Worm (Caenorhabditis elegans) whole organism, mixed stage, embryonic: ENCODE measurements around the gene nhr-121.
A peak's percentile ranks its signal among the peaks of the same experiment; 100 is the strongest.

Source experiments
- drap-1 ChIP-seq: fragments of 200-800 bp; sonication (Bioruptor generic); optimal IDR thresholded peaks from 3 replicates; lab custom pipeline; 2018; ENCODE audit warnings: mild to moderate bottlenecking, missing genetic modification characterization, missing compliant biosample characterization
- elt-3 ChIP-seq: fragments of 150-350 bp; optimal IDR thresholded peaks from 2 replicates; lab custom pipeline; 2014; ENCODE audit warnings: missing biosample characterization, missing genetic modification characterization
- hlh-1 ChIP-seq: fragments of 150-350 bp; optimal IDR thresholded peaks from 2 replicates; lab custom pipeline; 2014; ENCODE audit warnings: missing biosample characterization, missing genetic modification reagents, missing genetic modification characterization
- lin-32 ChIP-seq: fragments of 200-800 bp; sonication (Bioruptor generic); optimal IDR thresholded peaks from 2 replicates; lab custom pipeline; 2018; ENCODE audit warnings: mild to moderate bottlenecking, missing genetic modification characterization, missing compliant biosample characterization
- mep-1 ChIP-seq: fragments of 150-350 bp; optimal IDR thresholded peaks from 2 replicates; lab custom pipeline; 2017; ENCODE audit warnings: missing biosample characterization, missing genetic modification reagents, missing genetic modification characterization, inconsistent platforms
- nhr-237 ChIP-seq: fragments of 150-350 bp; optimal IDR thresholded peaks from 2 replicates; lab custom pipeline; 2014; ENCODE audit warnings: missing biosample characterization, missing genetic modification characterization
- nhr-76 ChIP-seq: sonication (generic microtip); optimal IDR thresholded peaks from 2 replicates; lab custom pipeline; 2017; ENCODE audit warnings: missing biosample characterization, missing genetic modification characterization

DNA sequence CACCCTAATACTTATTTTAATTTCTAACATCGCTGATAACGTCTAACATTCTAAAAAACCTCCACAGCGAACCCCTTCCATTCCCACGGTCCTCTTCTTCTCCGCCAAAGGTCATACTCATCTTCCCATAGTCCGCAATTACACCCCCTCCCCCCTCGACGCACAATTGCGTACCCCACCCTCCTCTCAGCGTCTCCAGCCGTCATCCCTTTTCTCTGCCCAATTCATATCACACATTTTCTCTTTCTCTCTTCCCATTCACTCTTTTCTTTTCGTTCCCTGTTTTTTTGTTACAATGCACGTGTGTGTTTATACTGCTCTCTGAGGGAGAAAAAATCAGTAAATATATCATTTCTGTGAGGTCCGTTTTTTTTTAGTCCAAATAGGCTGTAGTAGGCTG lies 17.2 kb upstream of the nhr-121 start:
- TF ChIP-seq nhr-237 (tag; lab: Kevin White, UChicago) (peak; percentile 6), nhr-76 (tag; lab: Kevin White, UChicago) (no peak), hlh-1 (tag; lab: Kevin White, UChicago) (peak; percentile 14), elt-3 (tag; lab: Kevin White, UChicago) (no peak), mep-1 (tag; lab: Kevin White, UChicago) (peak; percentile 22), lin-32 (GFP tag; lab: Kevin White, UChicago) (no peak), drap-1 (GFP tag; lab: Kevin White, UChicago) (no peak)
